Fruit fly (Drosophila melanogaster) ovary, adult (tissue): Measurements from ENCODE around the gene CG4073.

Experiments used
- CG17801 ChIP-seq: fragments of 200-800 bp; optimal IDR thresholded peaks from 2 replicates; lab custom pipeline; 2019; ENCODE audit warnings: missing biosample characterization, mild to moderate bottlenecking, missing genetic modification characterization, moderate library complexity; ENCODE audit not compliant: partially characterized antibody

Gene CG4073

DNA sequence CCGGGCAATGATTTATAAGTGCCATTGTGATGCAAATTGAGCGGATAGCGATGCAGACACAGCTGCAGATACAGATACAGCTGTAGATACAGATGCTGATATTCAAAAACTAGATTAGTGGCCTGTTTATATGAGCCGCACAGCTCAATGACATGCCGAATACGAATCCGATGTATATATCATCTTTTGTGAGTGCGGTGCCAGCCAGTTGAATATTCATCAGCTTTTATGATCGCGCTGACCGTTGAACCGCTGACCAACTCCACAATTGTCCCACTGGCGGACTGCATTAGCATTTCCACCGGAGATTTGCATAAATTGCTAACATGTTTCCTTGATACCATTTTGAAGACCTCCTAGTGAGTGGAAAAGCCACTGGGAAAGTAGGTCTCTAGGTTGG lies 27.3 kb upstream of the CG4073 start:
- no peak for TF ChIP-seq CG17801

DNA sequence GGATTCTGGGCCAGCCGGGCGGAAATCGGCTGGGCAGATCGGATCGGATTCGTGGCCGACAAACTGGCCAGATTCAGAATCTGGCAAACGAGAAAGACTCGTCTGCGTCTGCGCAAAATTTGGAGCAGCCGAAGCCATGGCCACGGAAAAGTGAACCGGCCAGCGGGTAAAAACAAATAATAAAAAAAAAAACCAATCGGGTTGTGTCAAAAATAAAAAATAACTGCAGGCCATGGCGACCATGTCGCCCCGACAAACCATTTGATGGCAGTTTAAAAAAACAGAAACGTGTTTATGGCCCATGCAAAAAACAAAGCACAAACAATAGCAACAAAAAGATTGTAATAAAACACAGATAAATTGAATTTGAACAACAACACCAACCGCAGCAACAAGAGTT lies 26.4 kb upstream of the CG4073 start:
- no peak for TF ChIP-seq CG17801

DNA sequence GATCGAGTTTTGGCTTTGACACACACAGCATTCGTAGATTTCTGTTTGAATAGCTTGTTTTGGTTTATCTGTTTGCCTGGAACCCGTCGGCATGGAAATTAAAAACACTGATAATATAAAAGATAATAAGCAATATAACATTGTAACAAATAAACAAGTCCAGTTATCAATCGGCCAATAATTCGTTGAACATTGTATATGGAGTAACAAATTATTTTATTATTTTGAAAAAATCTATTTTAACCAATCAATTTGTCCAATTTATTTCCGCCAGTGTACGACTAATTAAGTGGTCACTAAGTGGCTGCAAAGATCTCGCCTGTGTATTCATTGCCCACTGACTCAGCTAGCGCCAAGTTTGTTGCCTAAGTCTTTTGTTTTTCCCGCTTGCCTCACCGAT lies 25.8 kb upstream of the CG4073 start:
- no peak for TF ChIP-seq CG17801

dm6 chr3R:10696371-10696777 lies 18.2 kb upstream of the CG4073 start, which contains the start of the genes pug, CG14683 and CG46459:
TSS of gene pug (plus strand) at chr3R:10696534.
TSS of gene CG14683 (plus strand) at chr3R:10696647.
TSS of gene CG46459 (plus strand) at chr3R:10696647.
- TF ChIP-seq CG17801, result no peak

DNA sequence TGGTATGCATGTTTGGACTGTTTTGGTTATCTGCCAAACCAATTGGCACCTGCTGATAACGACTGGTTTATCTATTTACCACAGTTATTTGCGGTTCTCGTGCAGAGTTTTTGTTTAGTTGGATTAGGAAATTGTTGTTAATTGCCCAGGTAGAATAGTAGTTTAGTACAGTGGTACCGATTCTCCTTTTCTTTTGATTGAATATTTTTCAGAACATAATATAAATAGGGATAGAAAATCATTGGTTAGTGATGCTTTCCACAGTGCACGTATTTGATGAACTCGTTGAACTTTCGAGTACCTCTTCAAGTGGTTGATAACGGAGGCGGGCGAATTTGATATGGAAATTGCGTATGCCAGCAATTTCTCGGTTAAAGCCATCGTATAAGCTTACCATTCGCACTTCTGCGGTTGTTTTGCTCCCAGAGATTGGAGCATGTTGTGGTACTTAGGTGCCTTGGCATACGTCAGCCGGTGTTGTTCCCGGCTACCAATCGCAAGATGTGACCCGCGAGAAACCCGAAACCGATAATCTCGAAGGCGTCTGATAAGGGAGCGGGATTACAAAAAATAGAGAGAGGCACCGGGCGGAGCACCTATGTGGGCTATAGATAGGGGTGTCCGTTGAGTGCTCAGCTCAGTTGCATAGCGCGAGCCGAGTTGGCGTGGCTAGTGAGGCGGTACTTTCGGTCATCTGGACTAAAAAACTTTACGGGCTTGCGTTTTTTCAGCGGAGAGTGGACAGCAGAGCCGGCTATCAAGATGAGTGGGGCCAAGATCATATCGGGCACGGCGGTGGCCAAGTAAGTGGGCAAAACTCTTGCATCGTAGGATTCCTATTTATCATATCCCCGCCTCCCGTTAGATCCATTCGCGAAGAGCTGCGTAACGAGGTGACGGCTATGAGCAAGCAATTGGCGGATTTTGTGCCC lies 15.3 kb upstream of the CG4073 start:
- no peak for TF ChIP-seq CG17801

DNA sequence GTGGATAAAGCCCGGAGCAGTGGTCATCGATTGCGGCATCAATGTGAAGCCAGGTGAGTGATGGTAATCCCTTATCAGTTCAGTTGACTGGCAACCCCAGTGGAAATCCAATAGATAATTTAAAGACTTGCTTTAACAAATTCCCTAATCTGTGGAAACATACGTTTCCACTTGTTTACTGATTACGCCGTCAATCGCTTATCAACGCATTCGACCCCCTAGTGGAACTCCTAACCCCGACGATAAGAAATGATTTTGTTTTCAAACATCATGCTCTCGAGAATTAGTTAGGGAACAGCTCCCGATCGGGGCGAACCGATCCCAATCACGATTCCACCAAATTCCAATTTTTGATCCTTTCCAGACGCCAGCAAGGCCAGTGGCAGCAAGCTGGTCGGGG lies 14.0 kb upstream of the CG4073 start:
- no peak for TF ChIP-seq CG17801

- TF ChIP-seq CG17801, result no peak
Observed at dm6 chr3R:10704975-10705374, 9.6 kb upstream of the CG4073 start, which contains the start of gene CG31391. TSS of gene CG31391 (minus strand) at chr3R:10705075.

dm6 chr3R:10706763-10707162 lies 7.8 kb upstream of the CG4073 start, which contains the start of the genes CG31467 and CG14684:
TSS of gene CG31467 (minus strand) at chr3R:10706863.
TSS of gene CG14684 (plus strand) at chr3R:10706974.
- no peak for TF ChIP-seq CG17801

dm6 chr3R:10708169-10708568 lies 6.4 kb upstream of the CG4073 start, which contains the start of gene CG31278:
TSS of gene CG31278 (minus strand) at chr3R:10708340.
- TF ChIP-seq CG17801, result no peak

DNA sequence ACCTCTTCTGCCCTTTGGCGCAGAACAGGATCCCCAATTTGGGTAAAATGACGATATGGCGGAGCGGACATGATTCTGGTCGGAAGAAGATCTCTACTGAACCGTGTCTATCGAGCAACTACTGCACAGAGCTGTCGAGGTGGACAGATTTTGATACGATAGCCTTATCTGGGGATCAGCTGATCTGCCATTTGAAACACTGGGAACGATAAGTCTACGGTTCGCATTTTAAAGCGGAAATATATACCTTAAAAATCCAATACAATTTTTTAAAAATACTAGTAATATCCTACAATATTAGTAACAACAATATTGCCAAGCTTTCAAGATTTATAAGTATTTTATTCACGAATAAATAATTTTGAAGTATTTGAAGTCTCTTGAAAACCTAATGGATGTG lies 5.3 kb upstream of the CG4073 start, which contains the start of gene CG31373:
Gene CG31373 (minus strand): TSS at position 101 of the 400 bp plus-strand sequence.
- TF ChIP-seq CG17801, result no peak

dm6 chr3R:10711148-10711547 lies 3.5 kb upstream of the CG4073 start, which contains the start of gene CG14689:
TSS of gene CG14689 (minus strand) at chr3R:10711248.
- no peak for TF ChIP-seq CG17801

dm6 chr3R:10726714-10727113 lies 12.1 kb downstream of the CG4073 start:
- TF ChIP-seq CG17801, result no peak

dm6 chr3R:10735857-10736256 lies 21.3 kb downstream of the CG4073 start, which contains the start of gene tomboy20:
TSS of gene tomboy20 (minus strand) at chr3R:10735957.
- TF ChIP-seq CG17801, result no peak

DNA sequence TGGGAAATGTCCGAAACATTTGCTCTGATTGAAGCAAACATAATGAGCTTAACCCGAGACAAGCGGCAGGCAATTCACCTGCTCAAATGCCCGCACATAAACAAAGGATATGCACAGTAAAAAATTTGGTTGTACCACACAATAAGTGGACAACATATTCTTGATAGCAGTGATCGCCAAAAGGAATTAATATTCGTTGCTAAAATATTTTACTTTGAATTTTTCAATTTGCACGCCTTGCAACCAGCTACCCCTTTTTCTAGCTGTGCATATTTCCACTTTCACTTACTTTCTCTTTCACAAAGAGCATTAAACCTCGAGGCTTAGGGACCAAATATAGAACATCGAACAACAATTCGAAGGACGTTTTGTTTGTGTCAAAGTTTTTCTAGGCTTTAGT lies 33.1 kb downstream of the CG4073 start:
- no peak for TF ChIP-seq CG17801

- TF ChIP-seq CG17801, result no peak
Observed at dm6 chr3R:10751061-10751460, 36.5 kb downstream of the CG4073 start, which contains the start of gene TkR86C. TSS of gene TkR86C (minus strand) at chr3R:10751228.

DNA sequence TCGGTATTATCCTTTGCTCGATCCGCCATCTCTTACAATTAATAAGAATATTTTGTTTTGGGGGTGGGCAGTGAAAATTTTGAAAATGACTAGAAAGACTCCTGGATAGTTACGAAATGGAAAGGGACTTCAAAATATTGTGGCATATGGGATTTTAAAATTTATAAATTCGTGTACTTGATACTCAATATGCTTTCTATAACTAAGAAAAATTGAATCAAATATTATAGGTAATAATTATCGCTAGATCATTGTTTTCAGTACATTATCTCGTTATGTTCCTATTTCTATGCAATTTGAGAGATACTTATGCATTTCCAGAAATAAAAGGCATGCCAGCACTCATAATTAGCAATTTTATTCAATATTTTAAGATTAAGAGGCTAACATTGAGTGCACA lies 40.9 kb downstream of the CG4073 start, which contains the start of gene CG14691:
Gene CG14691 (minus strand): TSS at position 101 of the 400 bp plus-strand sequence.
- no peak for TF ChIP-seq CG17801

dm6 chr3R:10759348-10759847 lies 44.8 kb downstream of the CG4073 start, which contains the start of gene CG31272:
TSS of gene CG31272 (minus strand) at chr3R:10759398.
- TF ChIP-seq CG17801, result no peak
